Worm (Caenorhabditis elegans) whole organism, L3 larva: Measurements from ENCODE around the gene ZK938.3.

Source experiments
- elt-3 ChIP-seq, 3 experiments: fragments of 150-350 bp in 1 of 3; sonication (generic microtip) in 2 of 3; optimal IDR thresholded peaks; 2 replicates in 2 of 3; 4 replicates in 1 of 3; lab custom pipeline; 2014 to 2017; ENCODE audit warnings: missing biosample characterization in 3 of 3, missing genetic modification characterization in 3 of 3
- fos-1 ChIP-seq: fragments of 150-350 bp; optimal IDR thresholded peaks from 2 replicates; lab custom pipeline; 2014; ENCODE audit warnings: missing biosample characterization, missing genetic modification characterization
- lin-15B ChIP-seq: fragments of 150-350 bp; optimal IDR thresholded peaks from 2 replicates; lab custom pipeline; 2014; ENCODE audit warnings: missing biosample characterization, missing genetic modification characterization
- snpc-4 ChIP-seq: fragments of 150-350 bp; optimal IDR thresholded peaks from 2 replicates; lab custom pipeline; 2014; ENCODE audit warnings: missing biosample characterization, missing genetic modification characterization
- ztf-11 ChIP-seq: fragments of 150-350 bp; optimal IDR thresholded peaks from 2 replicates; lab custom pipeline; 2014; ENCODE audit warnings: missing biosample characterization, missing genetic modification characterization

- TF ChIP-seq lin-15B = no peak
- TF ChIP-seq elt-3 (tag; optimal IDR thresholded peaks at IDR 0.05; lab: Kevin White, UChicago) = no peak
- TF ChIP-seq snpc-4 (tag; lab: Kevin White, UChicago) = no peak
- no peak for TF ChIP-seq ztf-11 (tag; lab: Kevin White, UChicago)
- TF ChIP-seq fos-1 = no peak
Measured at ce11 chrII:9845239-9845638, 11.5 kb upstream of the ZK938.3 start, which contains the start of gene chil-9.
